Fruit fly (Drosophila melanogaster) whole organism, pupa: ENCODE measurements around the gene Bfc.

Source experiments
- CG10348 ChIP-seq: fragments of 200-800 bp; sonication (Bioruptor generic); IDR thresholded peaks from 2 replicates; pipeline ENCODE4 v1.3.6; 2022; ENCODE audit warnings: missing biosample characterization, missing genetic modification characterization
- CG12605 ChIP-seq: fragments of 200-800 bp; sonication (Bioruptor generic); IDR thresholded peaks from 2 replicates; pipeline ENCODE4 v1.3.6; 2022; ENCODE audit warnings: missing biosample characterization, missing genetic modification characterization
- CG13204 ChIP-seq: fragments of 200-800 bp; sonication (Bioruptor generic); optimal IDR thresholded peaks from 2 replicates; lab custom pipeline; 2018; ENCODE audit warnings: missing biosample characterization, mild to moderate bottlenecking, missing genetic modification characterization, moderate library complexity
- CG14655 ChIP-seq: fragments of 200-800 bp; sonication (Bioruptor generic); optimal IDR thresholded peaks from 3 replicates; lab custom pipeline; 2017; ENCODE audit warnings: mild to moderate bottlenecking, missing biosample characterization, missing genetic modification reagents, missing genetic modification characterization
- CG15710 ChIP-seq: fragments of 200-800 bp; sonication (Bioruptor generic); optimal IDR thresholded peaks from 2 replicates; lab custom pipeline; 2018; ENCODE audit warnings: missing biosample characterization, mild to moderate bottlenecking, missing genetic modification characterization, moderate library complexity
- CG17806 ChIP-seq: fragments of 200-800 bp; sonication (Bioruptor generic); optimal IDR thresholded peaks from 2 replicates; lab custom pipeline; 2018; ENCODE audit warnings: missing biosample characterization, mild to moderate bottlenecking, missing genetic modification characterization, moderate library complexity
- CG32121 ChIP-seq: fragments of 200-800 bp; sonication (Bioruptor generic); IDR thresholded peaks from 2 replicates; pipeline ENCODE4 v1.3.6; 2022; ENCODE audit warnings: missing biosample characterization, missing genetic modification characterization
- CG34367 ChIP-seq: fragments of 200-800 bp; sonication (Bioruptor generic); optimal IDR thresholded peaks from 2 replicates; lab custom pipeline; 2018; ENCODE audit warnings: missing biosample characterization, mild to moderate bottlenecking, missing genetic modification characterization
- CG4496 ChIP-seq: fragments of 200-800 bp; sonication (Bioruptor generic); IDR thresholded peaks from 3 replicates; pipeline ENCODE4 v1.3.6; 2022; ENCODE audit warnings: missing biosample characterization, missing genetic modification characterization
- CG8159 ChIP-seq: fragments of 200-800 bp; sonication (Bioruptor generic); optimal IDR thresholded peaks from 3 replicates; lab custom pipeline; 2018; ENCODE audit warnings: missing biosample characterization, mild to moderate bottlenecking, missing genetic modification characterization, moderate library complexity
- CG8301 ChIP-seq: fragments of 200-800 bp; sonication (Bioruptor generic); optimal IDR thresholded peaks from 2 replicates; lab custom pipeline; 2018; ENCODE audit warnings: missing biosample characterization, mild to moderate bottlenecking, missing genetic modification characterization
- CG9948 ChIP-seq: fragments of 200-800 bp; sonication (Bioruptor generic); optimal IDR thresholded peaks from 2 replicates; lab custom pipeline; 2018; ENCODE audit warnings: missing biosample characterization, mild to moderate bottlenecking, missing genetic modification characterization, moderate library complexity
- D1 ChIP-seq: fragments of 200-800 bp; sonication (Bioruptor generic); optimal IDR thresholded peaks from 2 replicates; lab custom pipeline; 2018; ENCODE audit warnings: missing biosample characterization, mild to moderate bottlenecking, missing genetic modification characterization, moderate library complexity
- EcR ChIP-seq: fragments of 200-800 bp; sonication (Bioruptor generic); optimal IDR thresholded peaks from 3 replicates; lab custom pipeline; 2019; ENCODE audit warnings: missing biosample characterization, missing genetic modification characterization, mild to moderate bottlenecking, moderate library complexity, missing genetic modification reagents
- Ets98B ChIP-seq: fragments of 200-800 bp; sonication (Bioruptor generic); IDR thresholded peaks from 2 replicates; pipeline ENCODE4 v1.3.6; 2022; ENCODE audit warnings: missing biosample characterization, missing genetic modification characterization
- Pif1A ChIP-seq: fragments of 200-800 bp; sonication (Bioruptor generic); optimal IDR thresholded peaks from 3 replicates; lab custom pipeline; 2016; ENCODE audit warnings: missing biosample characterization, missing genetic modification characterization
- Pif1B ChIP-seq: fragments of 200-800 bp; sonication (Bioruptor generic); optimal IDR thresholded peaks from 3 replicates; lab custom pipeline; 2016; ENCODE audit warnings: missing biosample characterization, missing genetic modification characterization
- Snoo ChIP-seq: fragments of 200-800 bp; sonication (Bioruptor generic); optimal IDR thresholded peaks from 3 replicates; lab custom pipeline; 2017; ENCODE audit warnings: missing biosample characterization, mild to moderate bottlenecking, missing genetic modification characterization, inconsistent platforms
- fd96Ca ChIP-seq: fragments of 200-800 bp; sonication (Bioruptor generic); IDR thresholded peaks from 3 replicates; pipeline ENCODE4 v1.3.6; 2022; ENCODE audit warnings: missing biosample characterization, missing genetic modification characterization
- gl ChIP-seq: fragments of 200-800 bp; sonication (Bioruptor generic); optimal IDR thresholded peaks from 2 replicates; lab custom pipeline; 2018; ENCODE audit warnings: missing biosample characterization, mild to moderate bottlenecking, missing genetic modification characterization
- rn ChIP-seq: fragments of 200-800 bp; sonication (Bioruptor generic); IDR thresholded peaks from 2 replicates; pipeline ENCODE4 v1.3.6; 2022; ENCODE audit warnings: missing biosample characterization, missing genetic modification characterization

The Bfc gene

dm6 chr3L:1275767-1276166, 25.3 kb downstream of the Bfc start, which contains the start of gene CG32333:
TSS of gene CG32333 (plus strand) at chr3L:1275956.
- TF ChIP-seq CG14655 (GFP tag; lab: Kevin White, UChicago) (no peak), Pif1B (no peak), rn (GFP tag; lab: Robert Waterston, UW) (no peak), CG4496 (GFP tag; lab: Robert Waterston, UW) (no peak), CG8159 (tag; lab: Kevin White, UChicago) (no peak), CG17806 (tag; lab: Kevin White, UChicago) (no peak), fd96Ca (GFP tag; lab: Robert Waterston, UW) (no peak), CG13204 (no peak), EcR (no peak), CG34367 (tag; lab: Kevin White, UChicago) (no peak), gl (tag; lab: Kevin White, UChicago) (no peak), CG12605 (no peak), CG8301 (tag; lab: Kevin White, UChicago) (no peak)

dm6 chr3L:1277937-1278336, 27.4 kb downstream of the Bfc start:
- TF ChIP-seq CG14655 (GFP tag; lab: Kevin White, UChicago) (peak; percentile 6), Ets98B (no peak), CG8159 (tag; lab: Kevin White, UChicago) (peak; percentile 4)

DNA sequence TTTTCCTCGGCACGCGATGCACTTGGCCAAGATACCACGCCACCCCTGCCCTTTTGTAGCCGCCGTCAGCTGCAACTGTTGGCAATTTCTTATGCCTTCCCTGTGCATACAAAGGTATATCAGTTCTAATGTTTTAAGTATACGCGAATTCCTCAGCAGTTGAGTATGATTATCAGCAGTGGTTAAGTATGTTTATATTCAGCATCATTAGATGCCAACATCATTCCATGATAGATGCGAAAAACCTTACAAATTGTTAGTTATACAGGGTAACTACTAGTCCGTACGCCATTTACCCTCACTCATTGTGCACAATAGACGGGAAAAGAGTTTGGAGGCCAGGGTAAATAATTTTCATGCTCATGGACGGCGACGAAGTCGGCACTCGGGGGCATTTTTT, 29.2 kb downstream of the Bfc start:
- peak; percentile 3 for TF ChIP-seq CG14655 (GFP tag; lab: Kevin White, UChicago)
- no peak for TF ChIP-seq Pif1A (GFP tag; lab: Kevin White, UChicago)
- TF ChIP-seq CG13204, result no peak
- no peak for TF ChIP-seq Pif1B
- no peak for TF ChIP-seq Snoo (tag; lab: Kevin White, UChicago)
- TF ChIP-seq gl (tag; lab: Kevin White, UChicago), result no peak
- no peak for TF ChIP-seq CG8301 (tag; lab: Kevin White, UChicago)
- TF ChIP-seq CG10348 (GFP tag; lab: Robert Waterston, UW), result no peak
- peak; percentile 42; the same call in 1 of the 3 replicates for TF ChIP-seq fd96Ca (GFP tag; lab: Robert Waterston, UW)
- peak; percentile 33; the same call in 1 of the 2 replicates for TF ChIP-seq Ets98B
- TF ChIP-seq CG12605, result no peak
- TF ChIP-seq CG17806 (tag; lab: Kevin White, UChicago), result no peak
- TF ChIP-seq CG32121 (GFP tag; lab: Robert Waterston, UW), result no peak
- TF ChIP-seq CG9948 (tag; lab: Kevin White, UChicago), result no peak
- TF ChIP-seq D1 (tag; lab: Kevin White, UChicago), result no peak
- peak; percentile 36 for TF ChIP-seq CG34367 (tag; lab: Kevin White, UChicago)
- 0 out of 2 replicates have a peak, but pooled peaks have one; percentile 29 for TF ChIP-seq rn (GFP tag; lab: Robert Waterston, UW)
- TF ChIP-seq EcR, result no peak
- TF ChIP-seq CG15710, result peak; percentile 48
- TF ChIP-seq CG8159 (tag; lab: Kevin White, UChicago), result peak; percentile 7
- peak; percentile 40; the same call in 1 of the 3 replicates for TF ChIP-seq CG4496 (GFP tag; lab: Robert Waterston, UW)

DNA sequence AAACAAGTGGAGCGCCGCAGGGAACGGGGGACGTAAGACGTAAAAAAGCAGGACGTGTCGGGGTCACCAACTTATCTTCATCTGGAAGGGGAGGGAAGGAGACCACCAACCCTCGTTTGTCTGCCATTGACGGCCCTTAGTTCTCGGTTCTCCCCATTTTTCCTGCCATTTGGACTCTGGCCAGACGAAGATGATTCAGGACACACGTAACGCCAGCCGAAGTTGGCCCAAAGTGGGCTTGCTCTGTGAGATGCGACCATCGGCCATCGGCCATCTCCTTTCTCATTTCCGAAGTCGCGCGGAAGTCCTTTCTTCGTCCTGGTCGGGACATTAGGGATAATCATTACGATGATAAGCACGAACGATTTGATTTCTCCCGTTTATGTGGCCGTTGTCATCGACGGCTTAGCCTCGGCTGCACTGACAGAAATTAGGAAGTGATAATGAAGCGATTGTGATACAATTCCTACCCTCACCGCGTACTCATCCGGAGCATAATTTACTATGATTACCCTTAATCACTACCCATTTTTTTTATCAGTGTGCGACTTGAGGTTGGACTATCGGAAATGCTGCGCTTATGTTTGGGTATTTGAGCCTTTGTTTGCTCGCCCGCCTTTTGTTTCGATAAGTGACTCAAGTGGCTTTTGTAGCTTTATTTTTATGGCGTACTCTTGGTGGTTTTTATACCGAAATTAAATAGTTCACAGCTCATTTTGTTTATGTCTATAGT, 30.6 kb downstream of the Bfc start:
- no peak for TF ChIP-seq CG15710
- TF ChIP-seq Pif1B, result no peak
- TF ChIP-seq CG32121 (GFP tag; lab: Robert Waterston, UW), result no peak
- TF ChIP-seq CG34367 (tag; lab: Kevin White, UChicago), result no peak
- no peak for TF ChIP-seq fd96Ca (GFP tag; lab: Robert Waterston, UW)

DNA sequence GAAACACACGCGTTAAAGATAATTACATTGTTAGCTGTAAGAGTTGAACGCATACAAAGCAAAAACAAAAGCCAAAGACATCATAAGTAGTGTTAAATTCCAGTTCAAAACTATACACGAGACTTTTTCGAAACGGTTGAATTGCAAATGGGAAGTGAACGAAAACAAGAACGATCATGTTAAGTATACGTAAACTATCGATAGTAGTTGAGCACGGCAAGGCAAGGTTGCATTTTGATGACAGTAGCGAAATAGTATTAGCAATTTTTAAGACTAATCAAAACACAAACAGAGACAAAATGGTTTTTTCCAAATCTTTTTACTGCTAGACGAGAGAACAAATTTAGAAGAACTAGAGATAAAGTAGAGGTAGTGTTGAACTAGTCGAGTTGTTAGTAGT, 44.3 kb downstream of the Bfc start:
- TF ChIP-seq Pif1A (GFP tag; lab: Kevin White, UChicago), result no peak
- TF ChIP-seq CG17806 (tag; lab: Kevin White, UChicago), result no peak
- no peak for TF ChIP-seq CG8159 (tag; lab: Kevin White, UChicago)
- no peak for TF ChIP-seq Pif1B
- no peak for TF ChIP-seq CG13204
- no peak for TF ChIP-seq D1 (tag; lab: Kevin White, UChicago)
- TF ChIP-seq EcR, result no peak
- no peak for TF ChIP-seq fd96Ca (GFP tag; lab: Robert Waterston, UW)
- no peak for TF ChIP-seq rn (GFP tag; lab: Robert Waterston, UW)
- no peak for TF ChIP-seq Snoo (tag; lab: Kevin White, UChicago)
- no peak for TF ChIP-seq CG10348 (GFP tag; lab: Robert Waterston, UW)
- TF ChIP-seq CG14655 (GFP tag; lab: Kevin White, UChicago), result no peak
- TF ChIP-seq gl (tag; lab: Kevin White, UChicago), result no peak
- no peak for TF ChIP-seq CG32121 (GFP tag; lab: Robert Waterston, UW)
- no peak for TF ChIP-seq CG8301 (tag; lab: Kevin White, UChicago)

DNA sequence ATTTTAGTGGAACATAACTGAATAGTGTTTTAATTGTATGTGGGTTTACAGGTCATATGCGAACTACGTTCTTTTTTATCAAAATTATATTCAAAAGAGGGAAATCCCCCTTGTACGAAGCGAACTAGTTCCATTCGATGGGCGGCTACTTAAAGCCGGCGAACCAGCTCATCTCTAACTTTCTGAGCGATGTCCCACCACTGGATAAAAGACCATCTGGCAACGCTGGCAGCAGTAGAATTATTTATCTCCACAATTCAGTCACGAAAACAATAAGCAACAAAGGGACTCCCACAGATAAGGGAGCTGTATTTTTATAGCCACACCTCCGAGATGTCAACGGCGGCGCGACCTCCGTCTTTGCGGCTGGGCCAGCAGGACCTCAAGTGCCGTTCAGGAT, 45.2 kb downstream of the Bfc start, which contains the start of gene Rabex-5:
Gene Rabex-5, plus strand, starts transcription at position 221 of the 400 bp plus-strand sequence.
- TF ChIP-seq CG17806 (tag; lab: Kevin White, UChicago), result no peak
- TF ChIP-seq CG32121 (GFP tag; lab: Robert Waterston, UW), result peak; percentile 34; the same call in 1 of the 2 replicates
- no peak for TF ChIP-seq CG12605
- TF ChIP-seq CG4496 (GFP tag; lab: Robert Waterston, UW), result 0 out of 3 replicates have a peak, but pooled peaks have one; percentile 25
